Worm (Caenorhabditis elegans): Measurements from ENCODE around the gene srh-200.

Gene srh-200

ce11 chrV:7672258-7672657 is 18.8 kb upstream of the srh-200 start, which contains the start of gene C12D5.4:
C12D5.4 (plus strand) TSS chrV:7672558.
- TF ChIP-seq ztf-29 (GFP tag; IDR thresholded peaks at IDR 0.05) (no peak), tab-1 (GFP tag; IDR thresholded peaks at IDR 0.05) (no peak), ref-1 (GFP tag; conservative IDR thresholded peaks at IDR 0.05) (no peak), med-1 (GFP tag; optimal IDR thresholded peaks at IDR 0.05; ENCODE audit: insufficient read depth) (no peak), cog-1 (tag; optimal IDR thresholded peaks at IDR 0.05) (no peak), flt-1 (GFP tag; IDR thresholded peaks at IDR 0.05) (no peak), ztf-23 (GFP tag; IDR thresholded peaks at IDR 0.05) (no peak), klf-2 (GFP tag; conservative IDR thresholded peaks at IDR 0.05) (no peak), T22C8.4 (GFP tag; IDR thresholded peaks at IDR 0.05) (no peak)

- no peak for TF ChIP-seq med-1 (GFP tag; optimal IDR thresholded peaks at IDR 0.05; ENCODE audit: insufficient read depth)
These were observed 14.5 kb upstream of the srh-200 start, which contains the start of gene C12D5.5 for ce11 chrV:7667940-7668339. C12D5.5 (plus strand) TSS chrV:7668240.

- TF ChIP-seq T22C8.4 (GFP tag; IDR thresholded peaks at IDR 0.05), result no peak
- TF ChIP-seq ref-1 (GFP tag; conservative IDR thresholded peaks at IDR 0.05), result no peak
- no peak for TF ChIP-seq med-1 (GFP tag; optimal IDR thresholded peaks at IDR 0.05; ENCODE audit: insufficient read depth)
- TF ChIP-seq ztf-29 (GFP tag; IDR thresholded peaks at IDR 0.05), result no peak
- no peak for TF ChIP-seq klf-2 (GFP tag; conservative IDR thresholded peaks at IDR 0.05)
- TF ChIP-seq tab-1 (GFP tag; IDR thresholded peaks at IDR 0.05), result no peak
These were observed 1.7 kb downstream of the srh-200 start, which contains the start of gene srh-234 for ce11 chrV:7651757-7652156. srh-234 (minus strand) TSS chrV:7651857.

DNA sequence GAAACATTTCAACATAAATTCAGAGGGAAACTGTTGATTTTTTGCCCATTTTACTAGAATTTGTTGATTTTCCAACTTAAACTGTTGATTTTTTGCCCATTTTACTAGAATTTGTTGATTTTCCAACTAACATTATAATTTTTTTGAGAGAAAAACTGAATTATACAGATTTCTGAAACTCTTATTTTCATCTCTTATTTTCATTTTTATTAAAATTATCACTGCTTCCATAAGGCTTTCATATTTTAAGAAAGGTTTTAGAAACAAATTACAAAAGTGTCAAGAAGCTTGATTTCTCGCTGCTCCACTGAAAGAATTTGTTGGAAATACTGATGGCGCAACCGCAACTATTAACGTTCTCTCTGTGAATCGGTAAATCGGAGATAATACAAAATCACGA is 3.5 kb downstream of the srh-200 start:
- TF ChIP-seq flt-1 (GFP tag; IDR thresholded peaks at IDR 0.05), result no peak
- TF ChIP-seq med-1 (GFP tag; optimal IDR thresholded peaks at IDR 0.05; ENCODE audit: insufficient read depth), result no peak
- no peak for TF ChIP-seq klf-2 (GFP tag; conservative IDR thresholded peaks at IDR 0.05)
- TF ChIP-seq ztf-29 (GFP tag; IDR thresholded peaks at IDR 0.05), result no peak
- TF ChIP-seq T22C8.4 (GFP tag; IDR thresholded peaks at IDR 0.05), result no peak
- TF ChIP-seq cog-1 (tag; optimal IDR thresholded peaks at IDR 0.05), result no peak
- no peak for TF ChIP-seq ref-1 (GFP tag; conservative IDR thresholded peaks at IDR 0.05)
- TF ChIP-seq tab-1 (GFP tag; IDR thresholded peaks at IDR 0.05), result no peak

- TF ChIP-seq med-1 (GFP tag; optimal IDR thresholded peaks at IDR 0.05; ENCODE audit: insufficient read depth), result no peak
- no peak for TF ChIP-seq klf-2 (GFP tag; conservative IDR thresholded peaks at IDR 0.05)
- TF ChIP-seq flt-1 (GFP tag; IDR thresholded peaks at IDR 0.05), result no peak
- TF ChIP-seq cog-1 (tag; optimal IDR thresholded peaks at IDR 0.05), result no peak
- TF ChIP-seq ztf-23 (GFP tag; IDR thresholded peaks at IDR 0.05), result no peak
- TF ChIP-seq T22C8.4 (GFP tag; IDR thresholded peaks at IDR 0.05), result no peak
- TF ChIP-seq ref-1 (GFP tag; conservative IDR thresholded peaks at IDR 0.05), result no peak
- TF ChIP-seq tab-1 (GFP tag; IDR thresholded peaks at IDR 0.05), result no peak
- no peak for TF ChIP-seq ztf-29 (GFP tag; IDR thresholded peaks at IDR 0.05)
These were observed 6.3 kb downstream of the srh-200 start for ce11 chrV:7647147-7647546.

DNA sequence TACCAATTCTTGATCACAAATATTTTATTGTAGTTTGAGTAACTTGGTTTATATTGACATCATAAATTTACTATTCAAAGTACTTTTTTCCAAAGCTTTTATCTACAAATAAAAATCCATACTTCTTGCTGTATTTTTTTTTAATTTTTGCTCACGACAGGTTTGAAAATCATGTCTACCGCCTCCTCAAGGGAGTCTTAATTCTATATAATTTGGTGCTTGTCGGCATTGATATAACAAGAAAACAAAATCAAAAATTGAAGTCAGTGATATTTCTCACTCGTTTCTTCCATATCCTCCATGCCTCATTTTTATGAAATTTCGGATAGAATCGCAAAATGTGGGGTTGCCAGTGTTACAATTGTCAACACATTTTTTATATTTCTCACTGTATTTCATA is 8.0 kb downstream of the srh-200 start, which contains the start of gene str-47:
Gene str-47, plus strand, starts transcription at position 301 of the 400 bp plus-strand sequence.
- no peak for TF ChIP-seq ref-1 (GFP tag; conservative IDR thresholded peaks at IDR 0.05)
- no peak for TF ChIP-seq ztf-29 (GFP tag; IDR thresholded peaks at IDR 0.05)
- no peak for TF ChIP-seq T22C8.4 (GFP tag; IDR thresholded peaks at IDR 0.05)
- no peak for TF ChIP-seq tab-1 (GFP tag; IDR thresholded peaks at IDR 0.05)
- no peak for TF ChIP-seq flt-1 (GFP tag; IDR thresholded peaks at IDR 0.05)
- no peak for TF ChIP-seq cog-1 (tag; optimal IDR thresholded peaks at IDR 0.05)
- TF ChIP-seq med-1 (GFP tag; optimal IDR thresholded peaks at IDR 0.05; ENCODE audit: insufficient read depth), result no peak
- no peak for TF ChIP-seq klf-2 (GFP tag; conservative IDR thresholded peaks at IDR 0.05)
- TF ChIP-seq ztf-23 (GFP tag; IDR thresholded peaks at IDR 0.05), result no peak

DNA sequence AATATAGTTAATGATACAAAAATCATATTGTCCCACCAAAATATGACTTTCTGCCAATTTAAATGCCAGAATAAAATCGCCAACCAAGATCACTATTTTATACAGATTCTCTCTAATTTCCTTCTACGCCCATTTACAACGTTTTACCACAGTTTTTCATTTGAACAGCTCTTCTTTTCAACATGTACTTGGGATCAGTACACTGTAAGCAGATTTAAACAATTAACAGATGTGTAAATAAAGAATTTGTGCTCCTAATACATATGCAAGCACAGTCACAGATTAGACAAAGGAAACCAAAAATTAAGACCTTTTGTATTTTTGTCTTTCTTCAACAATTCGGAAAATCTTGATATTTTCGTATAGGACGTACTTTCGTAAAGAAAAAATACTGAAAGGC is 10.1 kb downstream of the srh-200 start, which contains the start of gene F07C4.11:
Gene F07C4.11, minus strand, starts transcription at position 101 of the 400 bp plus-strand sequence.
- TF ChIP-seq klf-2 (GFP tag; conservative IDR thresholded peaks at IDR 0.05) (no peak), med-1 (GFP tag; optimal IDR thresholded peaks at IDR 0.05; ENCODE audit: insufficient read depth) (no peak), cog-1 (tag; optimal IDR thresholded peaks at IDR 0.05) (no peak), ztf-23 (GFP tag; IDR thresholded peaks at IDR 0.05) (no peak), tab-1 (GFP tag; IDR thresholded peaks at IDR 0.05) (no peak), flt-1 (GFP tag; IDR thresholded peaks at IDR 0.05) (no peak), ztf-29 (GFP tag; IDR thresholded peaks at IDR 0.05) (no peak), T22C8.4 (GFP tag; IDR thresholded peaks at IDR 0.05) (no peak), ref-1 (GFP tag; conservative IDR thresholded peaks at IDR 0.05) (no peak)

- TF ChIP-seq med-1 (GFP tag; optimal IDR thresholded peaks at IDR 0.05; ENCODE audit: insufficient read depth) (no peak), cog-1 (tag; optimal IDR thresholded peaks at IDR 0.05) (no peak), tab-1 (GFP tag; IDR thresholded peaks at IDR 0.05) (no peak), ref-1 (GFP tag; conservative IDR thresholded peaks at IDR 0.05) (no peak), ztf-29 (GFP tag; IDR thresholded peaks at IDR 0.05) (no peak), ztf-23 (GFP tag; IDR thresholded peaks at IDR 0.05) (no peak)
These were observed 11.7 kb downstream of the srh-200 start for ce11 chrV:7641718-7642117.

ce11 chrV:7639787-7640186 is 13.7 kb downstream of the srh-200 start, which contains the start of gene F07C4.10:
F07C4.10 (minus strand) TSS chrV:7639887.
- TF ChIP-seq med-1 (GFP tag; optimal IDR thresholded peaks at IDR 0.05; ENCODE audit: insufficient read depth) (no peak), ztf-23 (GFP tag; IDR thresholded peaks at IDR 0.05) (no peak), cog-1 (tag; optimal IDR thresholded peaks at IDR 0.05) (no peak), klf-2 (GFP tag; conservative IDR thresholded peaks at IDR 0.05) (no peak), tab-1 (GFP tag; IDR thresholded peaks at IDR 0.05) (no peak)

ce11 chrV:7639356-7639755 is 14.1 kb downstream of the srh-200 start:
- TF ChIP-seq ztf-29 (GFP tag; IDR thresholded peaks at IDR 0.05), result no peak
- TF ChIP-seq med-1 (GFP tag; optimal IDR thresholded peaks at IDR 0.05; ENCODE audit: insufficient read depth), result no peak
- TF ChIP-seq ztf-23 (GFP tag; IDR thresholded peaks at IDR 0.05), result no peak
- TF ChIP-seq flt-1 (GFP tag; IDR thresholded peaks at IDR 0.05), result no peak
- TF ChIP-seq ref-1 (GFP tag; conservative IDR thresholded peaks at IDR 0.05), result no peak
- TF ChIP-seq T22C8.4 (GFP tag; IDR thresholded peaks at IDR 0.05), result no peak
- no peak for TF ChIP-seq klf-2 (GFP tag; conservative IDR thresholded peaks at IDR 0.05)
- no peak for TF ChIP-seq cog-1 (tag; optimal IDR thresholded peaks at IDR 0.05)
- no peak for TF ChIP-seq tab-1 (GFP tag; IDR thresholded peaks at IDR 0.05)
